Worm (Caenorhabditis elegans) whole organism, L4/young adult: ENCODE data around the gene Y22D7AL.16.

ENCODE experiments used
- W03F9.2 ChIP-seq: fragments of 150-350 bp; optimal IDR thresholded peaks from 2 replicates; lab custom pipeline; 2014; ENCODE audit warnings: missing biosample characterization, missing genetic modification characterization
- dao-5 ChIP-seq: sonication (generic microtip); optimal IDR thresholded peaks from 2 replicates; lab custom pipeline; 2016; ENCODE audit warnings: missing genotype, missing genetic modification characterization, moderate library complexity, missing compliant biosample characterization
- him-1 ChIP-seq: sonication (generic microtip); optimal IDR thresholded peaks from 2 replicates; lab custom pipeline; 2016; ENCODE audit warnings: missing genotype, missing genetic modification reagents, missing genetic modification characterization, missing compliant biosample characterization

The Y22D7AL.16 gene

DNA sequence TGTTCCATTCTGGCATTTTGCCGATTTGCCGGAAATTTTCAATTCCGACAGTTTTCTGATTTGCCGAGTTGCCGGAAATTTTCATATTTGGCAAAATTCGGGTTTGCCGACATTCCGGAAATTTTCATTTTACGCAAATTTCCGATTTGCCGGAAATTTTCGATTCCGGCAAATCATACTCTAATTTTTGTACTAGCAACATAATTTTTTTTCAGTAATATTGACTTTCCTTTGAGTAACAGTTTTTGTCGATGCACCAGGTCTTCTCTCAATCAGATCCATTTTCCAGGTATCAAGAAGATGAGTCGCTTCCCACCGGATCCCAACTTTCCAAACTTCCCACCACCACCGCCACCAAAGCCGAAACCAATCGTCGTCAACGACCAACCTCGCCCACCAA is 23.9 kb downstream of the Y22D7AL.16 start, which contains the start of gene Y22D7AL.3:
Gene Y22D7AL.3 (plus strand): TSS at position 301 of the 400 bp plus-strand sequence.
- TF ChIP-seq W03F9.2, result no peak
- TF ChIP-seq dao-5 (tag; lab: Kevin White, UChicago), result no peak
- TF ChIP-seq him-1 (tag; lab: Kevin White, UChicago), result no peak

DNA sequence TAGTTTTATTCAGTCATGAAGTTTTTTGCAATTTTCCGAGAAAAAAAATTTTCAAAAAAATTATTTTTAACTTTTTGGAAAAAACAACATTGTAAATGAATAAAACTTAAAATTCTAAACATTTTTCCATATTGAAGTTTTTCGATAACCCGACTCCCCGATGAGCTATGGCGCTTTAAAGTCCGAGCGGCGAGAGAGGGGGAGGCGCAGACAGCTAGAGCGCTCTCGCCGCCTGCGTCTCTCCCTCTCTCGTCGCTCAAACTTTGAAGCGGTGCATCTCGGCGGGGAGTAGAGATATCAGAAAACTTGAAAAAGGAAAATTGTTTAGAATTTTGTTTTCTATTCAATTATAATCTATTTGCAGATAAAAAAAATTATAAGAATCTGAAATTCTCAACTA is 26.7 kb downstream of the Y22D7AL.16 start:
- TF ChIP-seq him-1 (tag; lab: Kevin White, UChicago) (no peak), dao-5 (tag; lab: Kevin White, UChicago) (no peak), W03F9.2 (no peak)

ce11 chrIII:1634270-1634669 is 30.7 kb downstream of the Y22D7AL.16 start, which contains the start of gene Y22D7AL.11:
Gene Y22D7AL.11, minus strand, starts transcription at chrIII:1634370.
- no peak for TF ChIP-seq W03F9.2
- no peak for TF ChIP-seq him-1 (tag; lab: Kevin White, UChicago)
- TF ChIP-seq dao-5 (tag; lab: Kevin White, UChicago), result no peak

- TF ChIP-seq dao-5 (tag; lab: Kevin White, UChicago) (no peak), W03F9.2 (no peak), him-1 (tag; lab: Kevin White, UChicago) (no peak)
Measured at ce11 chrIII:1626524-1626923, 38.5 kb downstream of the Y22D7AL.16 start, which contains the start of gene Y22D7AL.4. Gene Y22D7AL.4, plus strand, starts transcription at chrIII:1626632.

- TF ChIP-seq W03F9.2, result no peak
Measured at ce11 chrIII:1625660-1626275, 39.2 kb downstream of the Y22D7AL.16 start.

DNA sequence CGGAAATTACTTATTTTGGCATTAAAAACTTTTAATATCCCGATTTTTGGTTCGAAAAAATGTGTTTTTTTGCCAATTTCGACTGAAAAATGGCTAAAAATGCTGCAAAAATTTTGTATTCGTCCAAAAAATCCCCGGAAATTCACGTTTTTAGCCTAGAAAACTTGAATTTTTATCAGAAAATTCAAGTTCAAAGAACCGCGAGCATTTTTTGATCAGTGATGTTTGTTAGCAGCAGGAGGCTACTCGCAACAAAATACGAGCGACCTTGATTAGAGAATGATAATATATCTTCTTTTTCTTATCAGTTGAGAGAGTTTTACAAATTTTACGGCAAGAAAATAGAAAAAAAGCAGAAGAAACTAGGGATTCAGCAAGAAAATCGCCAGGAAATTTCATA is 42.7 kb downstream of the Y22D7AL.16 start:
- no peak for TF ChIP-seq him-1 (tag; lab: Kevin White, UChicago)
- TF ChIP-seq W03F9.2, result no peak
- TF ChIP-seq dao-5 (tag; lab: Kevin White, UChicago), result no peak

- no peak for TF ChIP-seq him-1 (tag; lab: Kevin White, UChicago)
- TF ChIP-seq W03F9.2, result no peak
- TF ChIP-seq dao-5 (tag; lab: Kevin White, UChicago), result no peak
Measured at ce11 chrIII:1621330-1621729, 43.7 kb downstream of the Y22D7AL.16 start.

ce11 chrIII:1619890-1620289 is 45.1 kb downstream of the Y22D7AL.16 start:
- TF ChIP-seq W03F9.2, result no peak
- no peak for TF ChIP-seq dao-5 (tag; lab: Kevin White, UChicago)
- TF ChIP-seq him-1 (tag; lab: Kevin White, UChicago), result no peak

- TF ChIP-seq W03F9.2 (no peak), him-1 (tag; lab: Kevin White, UChicago) (no peak), dao-5 (tag; lab: Kevin White, UChicago) (no peak)
Measured at ce11 chrIII:1619442-1619841, 45.6 kb downstream of the Y22D7AL.16 start, which contains the start of gene hsp-60. Gene hsp-60, plus strand, starts transcription at chrIII:1619742.

DNA sequence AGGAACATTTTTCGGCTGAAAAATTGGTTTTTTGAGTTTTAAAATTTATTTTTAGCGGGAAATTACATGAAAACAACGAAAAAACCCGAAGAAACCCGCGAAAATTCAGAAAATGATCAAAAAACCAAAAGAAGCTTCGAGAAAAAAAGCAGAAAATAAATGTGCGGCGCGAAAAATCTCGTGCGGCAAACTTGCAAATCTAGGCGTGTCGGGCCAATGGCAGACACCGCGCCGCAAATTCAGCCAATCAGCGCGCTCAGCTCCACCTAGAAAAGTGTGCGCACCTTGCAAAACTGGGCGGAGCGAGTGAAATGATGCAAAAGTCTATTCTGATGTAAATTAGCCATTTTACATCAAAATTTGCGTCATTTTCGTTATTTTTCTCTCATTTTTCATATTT is 46.1 kb downstream of the Y22D7AL.16 start, which contains the start of gene Y22D7AL.10:
Gene Y22D7AL.10 (minus strand): TSS at position 15 of the 400 bp plus-strand sequence.
- peak; percentile 67 for TF ChIP-seq dao-5 (tag; lab: Kevin White, UChicago)
- peak; percentile 93 for TF ChIP-seq W03F9.2
- peak; percentile 94 for TF ChIP-seq him-1 (tag; lab: Kevin White, UChicago)

DNA sequence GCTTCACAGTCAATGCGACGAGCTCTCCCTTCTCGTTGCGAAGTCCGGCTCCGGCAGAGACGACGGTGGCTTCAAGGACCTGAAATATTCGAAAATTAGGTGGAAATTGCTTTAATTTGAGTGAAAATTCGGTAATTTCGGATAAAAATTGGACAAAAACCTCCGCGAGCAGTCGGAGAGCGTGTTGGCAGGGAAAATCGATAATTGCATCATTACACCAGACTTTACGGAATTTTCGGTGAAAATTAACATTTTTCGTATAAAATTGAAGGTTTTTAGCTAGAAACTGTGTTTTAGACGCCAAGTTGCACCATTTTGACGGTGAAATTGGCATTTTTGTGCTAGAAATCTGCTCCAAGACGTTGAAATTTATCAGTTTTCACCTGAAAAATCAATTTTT is 46.7 kb downstream of the Y22D7AL.16 start:
- TF ChIP-seq dao-5 (tag; lab: Kevin White, UChicago) (no peak), him-1 (tag; lab: Kevin White, UChicago) (no peak), W03F9.2 (no peak)

DNA sequence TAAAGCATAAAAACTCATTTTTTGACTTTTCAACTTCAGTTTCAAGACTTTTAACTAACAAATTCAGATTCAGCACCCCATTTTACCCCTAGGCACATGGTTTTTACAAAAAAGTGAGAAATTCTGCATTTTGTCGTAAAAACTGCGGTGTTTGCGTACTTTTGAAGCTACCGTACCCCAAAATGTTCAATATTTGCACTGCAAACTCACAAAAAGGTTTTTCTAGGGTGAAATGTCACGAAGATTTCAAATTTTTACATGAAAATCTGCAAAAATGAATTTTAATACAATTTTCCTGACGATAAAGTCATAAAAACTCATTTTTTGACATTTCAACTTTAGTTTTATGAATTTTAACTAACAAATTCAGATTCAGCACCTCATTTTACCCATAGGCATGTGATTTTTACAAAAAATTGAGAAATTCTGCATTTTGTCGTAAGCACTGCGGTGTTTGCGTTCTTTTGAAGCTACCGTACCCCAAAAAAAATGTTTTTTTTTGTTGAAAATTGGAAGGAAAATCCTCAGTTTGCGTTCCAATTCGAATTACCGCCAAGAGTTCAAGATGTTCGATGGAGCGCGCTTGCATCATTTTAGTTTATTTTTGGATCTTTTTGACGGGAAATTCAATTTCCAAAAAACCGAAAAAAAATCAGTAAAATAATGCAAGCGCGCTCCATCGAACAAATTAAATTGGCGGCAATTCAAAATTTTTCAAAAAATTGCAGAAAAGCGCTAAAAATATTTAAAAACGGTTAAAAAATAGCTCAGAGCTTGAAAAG is 48.6 kb downstream of the Y22D7AL.16 start:
- TF ChIP-seq dao-5 (tag; lab: Kevin White, UChicago), result peak; percentile 33
- no peak for TF ChIP-seq him-1 (tag; lab: Kevin White, UChicago)

DNA sequence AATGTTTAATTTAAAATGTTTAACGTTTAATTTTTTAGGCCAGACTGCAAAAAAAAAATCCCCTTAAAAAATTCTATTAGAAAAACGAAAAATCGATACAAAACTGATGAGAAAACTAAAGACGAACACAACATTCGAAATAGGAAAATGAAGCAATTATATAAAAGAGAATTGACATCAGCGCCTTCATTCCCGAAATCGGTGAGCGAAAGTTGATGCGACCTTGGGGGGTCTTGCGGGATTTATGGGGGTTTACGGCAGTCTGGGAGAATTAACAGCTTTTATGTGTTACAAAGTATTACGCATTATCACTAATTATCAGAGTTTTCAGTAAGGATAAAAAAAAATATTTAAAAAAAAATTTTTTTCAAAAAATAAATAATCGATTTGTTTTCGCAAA is 50.6 kb downstream of the Y22D7AL.16 start:
- TF ChIP-seq him-1 (tag; lab: Kevin White, UChicago) (no peak), W03F9.2 (no peak), dao-5 (tag; lab: Kevin White, UChicago) (no peak)

- TF ChIP-seq him-1 (tag; lab: Kevin White, UChicago), result no peak
- no peak for TF ChIP-seq dao-5 (tag; lab: Kevin White, UChicago)
- TF ChIP-seq W03F9.2, result no peak
Measured at ce11 chrIII:1613933-1614332, 51.1 kb downstream of the Y22D7AL.16 start, which contains the start of gene Y22D7AL.9. Gene Y22D7AL.9, minus strand, starts transcription at chrIII:1614033.
